Worm (Caenorhabditis elegans): Measurements from ENCODE around the gene C33F10.12.

The C33F10.12 gene

ce11 chrII:4881727-4882126, 44.2 kb upstream of the C33F10.12 start, which contains the start of gene gst-7 (continued):
- TF ChIP-seq ztf-4 (tag; optimal IDR thresholded peaks at IDR 0.05) (no peak), fos-1 (tag; optimal IDR thresholded peaks at IDR 0.05) (no peak), R02D3.7 (tag; optimal IDR thresholded peaks at IDR 0.05) (no peak)

- TF ChIP-seq lin-15B (tag; optimal IDR thresholded peaks at IDR 0.05) (no peak), elt-2 (tag; optimal IDR thresholded peaks at IDR 0.05) (peak; percentile 76), pqm-1 (tag; optimal IDR thresholded peaks at IDR 0.05) (peak; percentile 59), skn-1 (tag; optimal IDR thresholded peaks at IDR 0.05) (peak; percentile 81), nhr-76 (tag; optimal IDR thresholded peaks at IDR 0.05) (no peak), pha-4 (tag; optimal IDR thresholded peaks at IDR 0.05) (peak; percentile 53)
Measured at ce11 chrII:4879629-4880028, 42.1 kb upstream of the C33F10.12 start, which contains the start of gene gst-6. Gene gst-6, plus strand, starts transcription at chrII:4879891.

ce11 chrII:4876091-4876490, 38.5 kb upstream of the C33F10.12 start, which contains the start of gene F11G11.13:
Gene F11G11.13, minus strand, starts transcription at chrII:4876179.
- peak; percentile 27 for TF ChIP-seq nhr-43 (tag; optimal IDR thresholded peaks at IDR 0.05; ENCODE audit: poor library complexity, severe bottlenecking)
- TF ChIP-seq ceh-82 (tag; optimal IDR thresholded peaks at IDR 0.05), result no peak
- no peak for TF ChIP-seq ama-1 (optimal IDR thresholded peaks at IDR 0.05)
- no peak for TF ChIP-seq elt-2 (tag; optimal IDR thresholded peaks at IDR 0.05)
- TF ChIP-seq snpc-4 (tag; optimal IDR thresholded peaks at IDR 0.05), result no peak
- TF ChIP-seq nhr-25 (tag; optimal IDR thresholded peaks at IDR 0.05), result peak; percentile 67
- TF ChIP-seq elt-3 (tag; optimal IDR thresholded peaks at IDR 0.05), result peak in 1 of 3 experiments; percentile 6
- no peak for TF ChIP-seq lin-39 (tag; optimal IDR thresholded peaks at IDR 0.05)
- TF ChIP-seq R02D3.7 (tag; optimal IDR thresholded peaks at IDR 0.05), result no peak
- no peak for TF ChIP-seq nhr-28 (tag; optimal IDR thresholded peaks at IDR 0.05)
- TF ChIP-seq elt-1 (tag; optimal IDR thresholded peaks at IDR 0.05), result no peak
- TF ChIP-seq ceh-9 (tag; optimal IDR thresholded peaks at IDR 0.05), result no peak
- peak; percentile 55 for TF ChIP-seq nhr-23 (tag; optimal IDR thresholded peaks at IDR 0.05)
- TF ChIP-seq jun-1 (tag; optimal IDR thresholded peaks at IDR 0.05), result no peak

- peak in 1 of 3 experiments; percentile 42 for TF ChIP-seq elt-3 (tag; optimal IDR thresholded peaks at IDR 0.05)
- TF ChIP-seq nhr-43 (tag; optimal IDR thresholded peaks at IDR 0.05; ENCODE audit: poor library complexity, severe bottlenecking), result peak; percentile 25
- TF ChIP-seq ceh-28 (tag; optimal IDR thresholded peaks at IDR 0.05), result no peak
- no peak for TF ChIP-seq lin-39 (tag; optimal IDR thresholded peaks at IDR 0.05)
- no peak for TF ChIP-seq fkh-2 (tag; optimal IDR thresholded peaks at IDR 0.05)
- peak; percentile 79 for TF ChIP-seq nhr-25 (tag; optimal IDR thresholded peaks at IDR 0.05)
- no peak for TF ChIP-seq hmg-11 (tag; optimal IDR thresholded peaks at IDR 0.05)
Measured at ce11 chrII:4874335-4874861, 36.8 kb upstream of the C33F10.12 start, which contains the start of gene F11G11.15. Gene F11G11.15, plus strand, starts transcription at chrII:4874845.

ce11 chrII:4873029-4873428, 35.5 kb upstream of the C33F10.12 start, which contains the start of gene col-73:
Gene col-73, minus strand, starts transcription at chrII:4873129.
- no peak for TF ChIP-seq jun-1 (tag; optimal IDR thresholded peaks at IDR 0.05)
- no peak for TF ChIP-seq nhr-43 (tag; optimal IDR thresholded peaks at IDR 0.05; ENCODE audit: poor library complexity, severe bottlenecking)
- no peak for TF ChIP-seq unc-39 (tag; optimal IDR thresholded peaks at IDR 0.05)
- TF ChIP-seq eor-1 (tag; optimal IDR thresholded peaks at IDR 0.05), result no peak
- no peak for TF ChIP-seq egl-5 (tag; optimal IDR thresholded peaks at IDR 0.05)
- TF ChIP-seq lin-39 (tag; optimal IDR thresholded peaks at IDR 0.05), result no peak
- no peak for TF ChIP-seq ceh-28 (tag; optimal IDR thresholded peaks at IDR 0.05)
- no peak for TF ChIP-seq nhr-77 (tag; optimal IDR thresholded peaks at IDR 0.05)
- no peak for TF ChIP-seq nhr-11 (tag; optimal IDR thresholded peaks at IDR 0.05)
- no peak for TF ChIP-seq ceh-82 (tag; optimal IDR thresholded peaks at IDR 0.05)
- TF ChIP-seq fkh-10 (GFP tag; optimal IDR thresholded peaks at IDR 0.05), result no peak
- TF ChIP-seq ceh-9 (tag; optimal IDR thresholded peaks at IDR 0.05), result no peak
- TF ChIP-seq hmg-11 (tag; optimal IDR thresholded peaks at IDR 0.05), result no peak
- TF ChIP-seq pha-4 (tag; optimal IDR thresholded peaks at IDR 0.05), result no peak
- no peak for TF ChIP-seq unc-62 (GFP tag; optimal IDR thresholded peaks at IDR 0.05)
- TF ChIP-seq nhr-237 (tag; optimal IDR thresholded peaks at IDR 0.05), result no peak
- no peak for TF ChIP-seq R02D3.7 (tag; optimal IDR thresholded peaks at IDR 0.05)

- TF ChIP-seq ceh-28 (tag; optimal IDR thresholded peaks at IDR 0.05) (no peak), nhr-43 (tag; optimal IDR thresholded peaks at IDR 0.05; ENCODE audit: poor library complexity, severe bottlenecking) (peak; percentile 35)
Measured at ce11 chrII:4871834-4872233, 34.3 kb upstream of the C33F10.12 start.
